Fruit fly (Drosophila melanogaster) whole organism, embryonic: Measurements from ENCODE around the gene CG5447.
A peak's percentile ranks its signal among the peaks of the same experiment; 100 is the strongest.

Experiments
- B-H1 ChIP-seq: fragments of 200-800 bp; sonication (Bioruptor generic); IDR thresholded peaks from 3 replicates; pipeline ENCODE4 v1.3.6; 2022; ENCODE audit warnings: missing biosample characterization, missing genetic modification characterization
- Bgb ChIP-seq: fragments of 200-800 bp; sonication (Bioruptor generic); IDR thresholded peaks from 2 replicates; pipeline ENCODE4 v1.3.6; 2022; ENCODE audit warnings: missing biosample characterization, missing genetic modification characterization; ENCODE audit not compliant: partially characterized antibody
- CG11456 ChIP-seq: fragments of 200-800 bp; sonication (Bioruptor generic); IDR thresholded peaks from 3 replicates; pipeline ENCODE4 v1.3.6; 2022; ENCODE audit warnings: missing biosample characterization, missing genetic modification characterization
- CG12391 ChIP-seq: fragments of 200-800 bp; sonication (Bioruptor generic); optimal IDR thresholded peaks from 3 replicates; lab custom pipeline; 2018; ENCODE audit warnings: missing biosample characterization, mild to moderate bottlenecking, missing genetic modification characterization, moderate library complexity
- CG2712 ChIP-seq: fragments of 200-800 bp; optimal IDR thresholded peaks from 3 replicates; lab custom pipeline; 2019; ENCODE audit warnings: missing biosample characterization, mild to moderate bottlenecking, missing genetic modification characterization, moderate library complexity
- CG7372 ChIP-seq: fragments of 200-800 bp; sonication (Bioruptor generic); IDR thresholded peaks from 2 replicates; pipeline ENCODE4 v1.3.6; 2022; ENCODE audit warnings: missing biosample characterization, missing genetic modification characterization
- CG7963 ChIP-seq: fragments of 200-800 bp; sonication (Bioruptor generic); IDR thresholded peaks from 3 replicates; pipeline ENCODE4 v1.3.6; 2022; ENCODE audit warnings: missing biosample characterization, missing genetic modification characterization; ENCODE audit not compliant: partially characterized antibody
- CG8089 ChIP-seq: fragments of 200-800 bp; sonication (Bioruptor generic); optimal IDR thresholded peaks from 3 replicates; lab custom pipeline; 2016; ENCODE audit warnings: missing biosample characterization, missing genetic modification characterization
- CG9797 ChIP-seq: fragments of 200-800 bp; sonication (Bioruptor generic); optimal IDR thresholded peaks from 3 replicates; lab custom pipeline; 2018; ENCODE audit warnings: missing biosample characterization, mild to moderate bottlenecking, missing genetic modification characterization
- Dfd ChIP-seq, 2 experiments: fragments of >200 bp; optimal IDR thresholded peaks; 2 replicates each; lab custom pipeline; 2017; ENCODE audit warnings: missing biosample characterization in 2 of 2, missing genetic modification characterization in 2 of 2
- Drgx ChIP-seq: fragments of 200-800 bp; sonication (Bioruptor generic); IDR thresholded peaks from 2 replicates; pipeline ENCODE4 v1.3.6; 2022; ENCODE audit warnings: missing biosample characterization, missing genetic modification characterization
- Ets65A ChIP-seq: fragments of 200-800 bp; sonication (Bioruptor generic); peaks from one replicate; lab custom pipeline; 2016; ENCODE audit warnings: missing biosample characterization, missing genetic modification characterization
- Gsc ChIP-seq: fragments of 200-800 bp; sonication (Bioruptor generic); IDR thresholded peaks from 2 replicates; pipeline ENCODE4 v1.3.6; 2022; ENCODE audit warnings: missing biosample characterization, missing genetic modification characterization
- Hr39 ChIP-seq: fragments of >200 bp; optimal IDR thresholded peaks from 2 replicates; lab custom pipeline; 2017
- Hr78 ChIP-seq, 2 experiments: fragments of 200-800 bp in 1 of 2; fragments of >200 bp in 1 of 2; sonication (Bioruptor generic) in 1 of 2; optimal IDR thresholded peaks; 2 replicates each; lab custom pipeline; 2017 to 2019; ENCODE audit warnings: missing biosample characterization in 2 of 2, missing genetic modification characterization in 2 of 2, mild to moderate bottlenecking in 1 of 2, moderate library complexity in 1 of 2
- Med ChIP-seq: fragments of 200-800 bp; sonication (Bioruptor generic); peaks from one replicate; lab custom pipeline; 2016; ENCODE audit warnings: missing biosample characterization, missing genetic modification characterization, mild to moderate bottlenecking, inconsistent platforms, moderate library complexity
- Pdp1 ChIP-seq, 2 experiments: fragments of 200-800 bp; sonication (Bioruptor generic); optimal IDR thresholded peaks; 3 replicates each; lab custom pipeline; 2016; ENCODE audit warnings: missing biosample characterization in 2 of 2, missing genetic modification characterization in 2 of 2, mild to moderate bottlenecking in 1 of 2, moderate library complexity in 1 of 2
- Side ChIP-seq: fragments of 200-800 bp; sonication (Bioruptor generic); optimal IDR thresholded peaks from 2 replicates; lab custom pipeline; 2016; ENCODE audit warnings: missing biosample characterization, missing genetic modification characterization
- Tbp ChIP-seq: fragments of >200 bp; optimal IDR thresholded peaks from 2 replicates; lab custom pipeline; 2018; ENCODE audit warnings: missing biosample characterization, missing genetic modification characterization
- YL-1 ChIP-seq: fragments of 200-800 bp; sonication (Bioruptor generic); optimal IDR thresholded peaks from 3 replicates; lab custom pipeline; 2017; ENCODE audit warnings: missing biosample characterization, mild to moderate bottlenecking, missing genetic modification characterization
- bsh ChIP-seq, 2 experiments: fragments of 200-800 bp; sonication (Bioruptor generic); optimal IDR thresholded peaks; 2 replicates each; lab custom pipeline; 2017 to 2018; ENCODE audit warnings: mild to moderate bottlenecking in 2 of 2, missing biosample characterization in 2 of 2, missing genetic modification characterization in 2 of 2, moderate library complexity in 1 of 2
- chinmo ChIP-seq: fragments of 200-800 bp; sonication (Bioruptor generic); IDR thresholded peaks from 4 replicates; pipeline ENCODE4 v1.3.6; 2022; ENCODE audit warnings: missing biosample characterization, missing genetic modification characterization; ENCODE audit not compliant: partially characterized antibody
- dmrt99B ChIP-seq: fragments of 200-800 bp; sonication (Bioruptor generic); optimal IDR thresholded peaks from 2 replicates; lab custom pipeline; 2018; ENCODE audit warnings: missing biosample characterization, mild to moderate bottlenecking, missing genetic modification characterization, moderate library complexity
- exex ChIP-seq: fragments of 200-800 bp; sonication (Bioruptor generic); optimal IDR thresholded peaks from 4 replicates; lab custom pipeline; 2018; ENCODE audit warnings: missing biosample characterization, mild to moderate bottlenecking, missing genetic modification characterization, moderate library complexity
- ftz-f1 ChIP-seq: fragments of 200-800 bp; sonication (Bioruptor generic); optimal IDR thresholded peaks from 2 replicates; lab custom pipeline; 2016; ENCODE audit warnings: missing biosample characterization, missing genetic modification characterization
- gfzf ChIP-seq: fragments of 200-800 bp; sonication (Bioruptor generic); optimal IDR thresholded peaks from 2 replicates; lab custom pipeline; 2016; ENCODE audit warnings: missing biosample characterization, mild to moderate bottlenecking, missing genetic modification characterization, moderate library complexity
- her ChIP-seq: fragments of 200-800 bp; sonication (Bioruptor generic); optimal IDR thresholded peaks from 2 replicates; lab custom pipeline; 2016; ENCODE audit warnings: missing biosample characterization, missing genetic modification characterization
- mirr ChIP-seq: fragments of 200-800 bp; sonication (Bioruptor generic); optimal IDR thresholded peaks from 3 replicates; lab custom pipeline; 2018; ENCODE audit warnings: missing biosample characterization, mild to moderate bottlenecking, missing genetic modification characterization
- nom ChIP-seq: fragments of 200-800 bp; sonication (Bioruptor generic); optimal IDR thresholded peaks from 2 replicates; lab custom pipeline; 2017; ENCODE audit warnings: missing biosample characterization, missing genetic modification characterization, mild to moderate bottlenecking, moderate library complexity, missing genetic modification reagents
- rib ChIP-seq: fragments of 200-800 bp; sonication (Bioruptor generic); IDR thresholded peaks from 2 replicates; pipeline ENCODE4 v1.3.6; 2022; ENCODE audit warnings: missing biosample characterization, missing genetic modification characterization
- sens ChIP-seq: fragments of 200-800 bp; sonication (Bioruptor generic); peaks from one replicate; lab custom pipeline; 2016; ENCODE audit warnings: missing biosample characterization, missing genetic modification characterization
- vvl ChIP-seq: fragments of 200-800 bp; sonication (Bioruptor generic); IDR thresholded peaks from 2 replicates; pipeline ENCODE4 v1.3.6; 2022; ENCODE audit warnings: missing biosample characterization, missing genetic modification characterization
- zfh1 ChIP-seq: fragments of 200-800 bp; sonication (Bioruptor generic); IDR thresholded peaks from 3 replicates; pipeline ENCODE4 v1.3.6; 2022; ENCODE audit warnings: missing biosample characterization, missing genetic modification characterization

The CG5447 gene

dm6 chr3R:26463146-26463545, 10.8 kb downstream of the CG5447 start:
- TF ChIP-seq CG9797 (no peak), chinmo (GFP tag; lab: Robert Waterston, UW) (0 out of 4 replicates have a peak, but pooled peaks have one; percentile 51), Bgb (0 out of 2 replicates have a peak, but pooled peaks have one; percentile 10), sens (GFP tag; lab: Kevin White, UChicago) (peak; percentile 10), Hr78 (GFP tag; optimal IDR thresholded peaks at IDR 0.05; lab: Kevin White, UChicago) (peak in 1 of 2 experiments; percentile 27), Dfd (GFP tag; optimal IDR thresholded peaks at IDR 0.05; lab: Kevin White, UChicago) (no peak), ftz-f1 (GFP tag; lab: Kevin White, UChicago) (peak; percentile 57), Med (peak; percentile 47), CG11456 (GFP tag; lab: Robert Waterston, UW) (no peak), vvl (peak; percentile 71), Gsc (no peak), Pdp1 (GFP tag; optimal IDR thresholded peaks at IDR 0.05; lab: Kevin White, UChicago) (peak in 1 of 2 experiments; percentile 13)
- TF ChIP-seq, all 482 proteins: peak for 8

DNA sequence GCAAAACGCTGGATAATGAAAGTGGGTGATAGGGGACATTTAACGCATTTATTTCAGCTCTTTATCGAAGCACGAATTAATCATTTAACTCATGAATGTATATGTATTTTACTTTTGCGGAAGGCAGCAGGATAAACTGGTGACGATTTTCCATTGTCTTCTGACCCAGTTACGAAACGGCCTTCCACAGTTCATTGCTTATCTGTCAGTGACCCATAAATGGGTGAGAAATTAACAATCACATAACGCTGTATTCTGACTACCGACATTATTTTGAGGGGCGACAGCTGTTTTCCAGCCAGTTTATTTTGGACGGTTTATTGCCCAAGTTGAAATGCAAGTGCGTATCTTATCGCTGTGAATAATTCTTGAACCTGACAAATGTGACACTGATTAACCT, 11.2 kb downstream of the CG5447 start:
- TF ChIP-seq CG8089 (GFP tag; lab: Kevin White, UChicago) (no peak), her (no peak), CG12391 (no peak), gfzf (GFP tag; lab: Kevin White, UChicago) (no peak), Side (GFP tag; lab: Kevin White, UChicago) (no peak), chinmo (GFP tag; lab: Robert Waterston, UW) (no peak), CG2712 (no peak)

- no peak for TF ChIP-seq rib (GFP tag; lab: Robert Waterston, UW)
- peak; percentile 41; the same call in 1 of the 2 replicates for TF ChIP-seq CG7372 (GFP tag; lab: Robert Waterston, UW)
- peak in 1 of 2 experiments; percentile 29 for TF ChIP-seq bsh (GFP tag; optimal IDR thresholded peaks at IDR 0.05; lab: Kevin White, UChicago)
- peak; percentile 82 for TF ChIP-seq nom (GFP tag; lab: Kevin White, UChicago)
- TF ChIP-seq Ets65A (GFP tag; lab: Kevin White, UChicago): peak; percentile 41
- no peak for TF ChIP-seq YL-1
- peak; percentile 25; the same call in 1 of the 2 replicates for TF ChIP-seq Drgx (GFP tag; lab: Robert Waterston, UW)
Measured at dm6 chr3R:26464370-26464769, 12.0 kb downstream of the CG5447 start.

DNA sequence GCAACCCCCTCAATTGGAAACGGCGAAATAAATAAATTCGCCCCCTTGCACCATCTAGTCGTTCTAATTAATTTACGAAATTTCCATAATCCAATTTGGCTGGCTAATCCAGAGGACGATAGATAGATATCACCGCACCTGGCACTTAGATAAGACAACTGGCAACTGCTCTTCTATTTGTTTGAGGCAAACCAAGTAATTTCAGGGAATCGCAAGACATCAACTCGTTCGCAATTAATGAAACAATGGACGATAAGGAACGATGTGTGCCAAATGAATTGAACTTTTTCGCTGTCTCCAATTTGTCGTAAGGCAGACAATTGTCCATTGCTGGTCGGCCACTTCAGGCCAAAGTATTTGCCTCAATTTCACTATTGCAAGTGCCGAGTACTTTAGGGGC, 12.8 kb downstream of the CG5447 start:
- TF ChIP-seq CG7963 (GFP tag; lab: Robert Waterston, UW): no peak
- TF ChIP-seq exex: peak; percentile 52
- no peak for TF ChIP-seq Tbp (GFP tag; lab: Kevin White, UChicago)
- no peak for TF ChIP-seq zfh1 (GFP tag; lab: Robert Waterston, UW)
- peak; percentile 66 for TF ChIP-seq mirr (GFP tag; lab: Kevin White, UChicago)

DNA sequence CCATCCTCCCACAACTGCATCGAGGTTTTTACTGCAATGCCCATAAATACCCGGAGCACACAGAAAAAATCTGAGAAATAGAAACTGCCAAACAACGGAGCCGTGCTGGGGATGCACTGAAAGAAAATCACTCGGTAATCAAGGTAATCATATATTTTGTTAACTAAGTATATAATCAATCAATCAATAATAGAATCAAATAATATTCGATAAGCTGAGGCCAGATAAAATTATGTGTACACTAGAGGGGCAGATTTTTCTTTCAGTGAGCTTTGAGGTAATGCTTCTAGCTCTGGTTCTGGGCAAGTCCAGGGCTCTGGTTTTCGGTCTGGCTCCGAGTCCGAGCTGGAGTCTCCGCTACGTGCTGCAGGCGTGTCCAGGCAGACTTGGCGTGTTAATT, 25.7 kb downstream of the CG5447 start:
- TF ChIP-seq Ets65A (GFP tag; lab: Kevin White, UChicago): peak; percentile 66
- TF ChIP-seq B-H1 (GFP tag; lab: Robert Waterston, UW): no peak

dm6 chr3R:26478644-26479043, 26.3 kb downstream of the CG5447 start:
- TF ChIP-seq Hr39 (lab: Kevin White, UChicago) (peak; percentile 53), dmrt99B (no peak)
